Worm (Caenorhabditis elegans) whole organism, early embryonic: ENCODE measurements around the gene T12A7.9.

Source experiments
- ama-1 ChIP-seq: fragments of 150-350 bp; optimal IDR thresholded peaks from 2 replicates; lab custom pipeline; 2014
- ets-7 ChIP-seq: sonication (generic microtip); optimal IDR thresholded peaks from 2 replicates; lab custom pipeline; 2016; ENCODE audit warnings: missing genotype, missing genetic modification characterization, missing compliant biosample characterization
- hmbx-1 ChIP-seq: sonication (generic microtip); optimal IDR thresholded peaks from 2 replicates; lab custom pipeline; 2016; ENCODE audit warnings: mild to moderate bottlenecking, missing genetic modification characterization, missing compliant biosample characterization
- hmg-4 ChIP-seq: fragments of 200-800 bp; sonication (Bioruptor generic); optimal IDR thresholded peaks from 2 replicates; lab custom pipeline; 2018; ENCODE audit warnings: mild to moderate bottlenecking, missing genetic modification characterization, missing compliant biosample characterization
- scrt-1 ChIP-seq: fragments of 200-800 bp; sonication (Bioruptor generic); IDR thresholded peaks from 2 replicates; pipeline ENCODE4 v1.3.6; 2022; ENCODE audit warnings: missing genetic modification characterization, missing compliant biosample characterization
- tbx-37 ChIP-seq: fragments of 200-800 bp; sonication (Bioruptor generic); conservative IDR thresholded peaks from 2 replicates; pipeline ENCODE4 v1.3.6; 2022; ENCODE audit warnings: missing genetic modification reagents, missing genetic modification characterization, missing compliant biosample characterization
- tra-4 ChIP-seq: sonication (generic microtip); optimal IDR thresholded peaks from 2 replicates; lab custom pipeline; 2017; ENCODE audit warnings: missing genetic modification characterization, missing compliant biosample characterization

DNA sequence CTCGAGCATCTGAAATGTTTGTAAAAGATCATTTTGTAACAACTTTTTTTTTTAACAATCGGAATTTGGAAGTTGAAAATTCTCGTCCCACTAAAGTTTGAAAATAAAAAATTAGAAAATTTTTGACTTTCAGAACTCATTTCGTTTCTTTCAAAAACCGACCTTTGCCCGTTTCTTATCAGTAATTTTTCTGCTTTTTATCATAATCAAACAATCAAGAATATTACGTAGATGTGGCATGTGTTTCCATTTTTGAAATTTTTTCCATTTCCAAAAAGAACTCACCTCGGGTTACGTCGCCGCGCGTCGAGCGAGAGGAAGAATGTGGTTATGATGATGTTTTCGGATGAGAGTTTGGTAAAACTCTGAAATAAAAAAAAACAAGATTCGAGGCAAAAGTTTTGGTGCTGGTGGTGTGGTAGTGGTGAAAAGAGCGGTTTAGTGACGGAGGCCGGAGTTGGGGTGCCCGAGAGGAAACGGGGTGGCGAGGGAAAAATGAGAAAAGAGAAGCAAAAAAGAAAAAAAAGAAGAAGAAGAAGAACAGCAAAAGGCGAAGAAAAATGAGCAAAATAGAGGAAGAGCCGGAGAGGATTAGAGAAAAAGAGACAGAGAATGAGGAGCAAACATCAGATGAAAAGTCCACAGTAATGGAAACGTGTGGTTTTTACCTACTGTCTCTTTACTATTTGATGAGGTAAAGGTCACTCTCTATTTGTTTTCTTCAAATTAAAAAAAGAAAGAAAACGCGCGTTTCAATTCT lies 5.1 kb upstream of the T12A7.9 start, which contains the start of gene T12A7.2:
- no peak for TF ChIP-seq ama-1
- no peak for TF ChIP-seq hmbx-1 (tag; lab: Kevin White, UChicago)
- TF ChIP-seq hmg-4 (GFP tag; lab: Kevin White, UChicago), result no peak
- TF ChIP-seq ets-7 (tag; lab: Kevin White, UChicago), result no peak
- no peak for TF ChIP-seq tra-4 (tag; lab: Kevin White, UChicago)
- TF ChIP-seq scrt-1 (GFP tag; lab: Robert Waterston, UW), result no peak
- TF ChIP-seq tbx-37, result no peak
